Fruit fly (Drosophila melanogaster) whole organism, adult: ENCODE data around the gene CG1628.
A peak's percentile ranks its signal among the peaks of the same experiment; 100 is the strongest.

Experiments
- CG11617 ChIP-seq: fragments of 200-800 bp; sonication (Bioruptor generic); optimal IDR thresholded peaks from 2 replicates; lab custom pipeline; 2017; ENCODE audit warnings: mild to moderate bottlenecking, missing biosample characterization, missing genetic modification reagents, missing genetic modification characterization
- CG12768 ChIP-seq: fragments of 200-800 bp; sonication (Bioruptor generic); optimal IDR thresholded peaks from 2 replicates; lab custom pipeline; 2017; ENCODE audit warnings: missing biosample characterization, missing genetic modification characterization, mild to moderate bottlenecking, moderate library complexity, missing genetic modification reagents
- CG14711 ChIP-seq: fragments of 200-800 bp; sonication (Bioruptor generic); optimal IDR thresholded peaks from 2 replicates; lab custom pipeline; 2018; ENCODE audit warnings: missing biosample characterization, mild to moderate bottlenecking, missing genetic modification characterization, moderate library complexity
- CG1620 ChIP-seq: fragments of 200-800 bp; sonication (Bioruptor generic); optimal IDR thresholded peaks from 2 replicates; lab custom pipeline; 2016; ENCODE audit warnings: missing biosample characterization, missing genetic modification characterization
- CG33017 ChIP-seq: fragments of 200-800 bp; sonication (Bioruptor generic); optimal IDR thresholded peaks from 2 replicates; lab custom pipeline; 2018; ENCODE audit warnings: missing biosample characterization, mild to moderate bottlenecking, missing genetic modification characterization, moderate library complexity
- CG5204 ChIP-seq: fragments of 200-800 bp; sonication (Bioruptor generic); optimal IDR thresholded peaks from 2 replicates; lab custom pipeline; 2016; ENCODE audit warnings: missing biosample characterization, missing genetic modification characterization
- CG7045 ChIP-seq: fragments of 200-800 bp; sonication (Bioruptor generic); optimal IDR thresholded peaks from 2 replicates; lab custom pipeline; 2017; ENCODE audit warnings: missing biosample characterization, mild to moderate bottlenecking, missing genetic modification characterization
- CG7101 ChIP-seq: fragments of 200-800 bp; sonication (Bioruptor generic); optimal IDR thresholded peaks from 2 replicates; lab custom pipeline; 2018; ENCODE audit warnings: missing biosample characterization, mild to moderate bottlenecking, missing genetic modification characterization, moderate library complexity
- Clk ChIP-seq: fragments of 200-800 bp; sonication (Bioruptor generic); optimal IDR thresholded peaks from 2 replicates; lab custom pipeline; 2017; ENCODE audit warnings: missing biosample characterization, missing genetic modification characterization
- Crg-1 ChIP-seq: fragments of 200-800 bp; sonication (Bioruptor generic); optimal IDR thresholded peaks from 2 replicates; lab custom pipeline; 2016; ENCODE audit warnings: missing biosample characterization, missing genetic modification characterization
- Hr96 ChIP-seq: fragments of 200-800 bp; sonication (Bioruptor generic); optimal IDR thresholded peaks from 2 replicates; lab custom pipeline; 2016; ENCODE audit warnings: missing biosample characterization, missing genetic modification characterization
- Mnt ChIP-seq: fragments of 200-800 bp; sonication (Bioruptor generic); optimal IDR thresholded peaks from 2 replicates; lab custom pipeline; 2016; ENCODE audit warnings: missing biosample characterization, mild to moderate bottlenecking, missing genetic modification characterization
- bab1 ChIP-seq: fragments of 200-800 bp; sonication (Bioruptor generic); optimal IDR thresholded peaks from 3 replicates; lab custom pipeline; 2019; ENCODE audit warnings: missing biosample characterization, mild to moderate bottlenecking, missing genetic modification characterization, moderate library complexity
- cic ChIP-seq: fragments of 200-800 bp; sonication (Bioruptor generic); optimal IDR thresholded peaks from 2 replicates; lab custom pipeline; 2017; ENCODE audit warnings: missing biosample characterization, mild to moderate bottlenecking, missing genetic modification characterization, moderate library complexity
- cnc ChIP-seq, 2 experiments: fragments of >200 bp; optimal IDR thresholded peaks; 2 replicates each; lab custom pipeline; 2017
- kay ChIP-seq: fragments of 200-800 bp; sonication (Bioruptor generic); peaks from one replicate; lab custom pipeline; 2016; ENCODE audit warnings: missing biosample characterization, missing genetic modification characterization, borderline replicate concordance
- ovo ChIP-seq: fragments of 200-800 bp; sonication (Bioruptor generic); optimal IDR thresholded peaks from 2 replicates; lab custom pipeline; 2016; ENCODE audit warnings: missing biosample characterization, missing genetic modification characterization
- pad ChIP-seq: fragments of 200-800 bp; sonication (Bioruptor generic); optimal IDR thresholded peaks from 3 replicates; lab custom pipeline; 2017; ENCODE audit warnings: missing biosample characterization, missing genetic modification characterization, mild to moderate bottlenecking, moderate library complexity, missing genetic modification reagents
- tj ChIP-seq: fragments of 200-800 bp; sonication (Bioruptor generic); optimal IDR thresholded peaks from 3 replicates; lab custom pipeline; 2017; ENCODE audit warnings: missing biosample characterization, mild to moderate bottlenecking, missing genetic modification characterization, moderate library complexity
- toe ChIP-seq: fragments of 200-800 bp; sonication (Bioruptor generic); optimal IDR thresholded peaks from 2 replicates; lab custom pipeline; 2016; ENCODE audit warnings: missing biosample characterization, missing genetic modification characterization

Gene CG1628

DNA sequence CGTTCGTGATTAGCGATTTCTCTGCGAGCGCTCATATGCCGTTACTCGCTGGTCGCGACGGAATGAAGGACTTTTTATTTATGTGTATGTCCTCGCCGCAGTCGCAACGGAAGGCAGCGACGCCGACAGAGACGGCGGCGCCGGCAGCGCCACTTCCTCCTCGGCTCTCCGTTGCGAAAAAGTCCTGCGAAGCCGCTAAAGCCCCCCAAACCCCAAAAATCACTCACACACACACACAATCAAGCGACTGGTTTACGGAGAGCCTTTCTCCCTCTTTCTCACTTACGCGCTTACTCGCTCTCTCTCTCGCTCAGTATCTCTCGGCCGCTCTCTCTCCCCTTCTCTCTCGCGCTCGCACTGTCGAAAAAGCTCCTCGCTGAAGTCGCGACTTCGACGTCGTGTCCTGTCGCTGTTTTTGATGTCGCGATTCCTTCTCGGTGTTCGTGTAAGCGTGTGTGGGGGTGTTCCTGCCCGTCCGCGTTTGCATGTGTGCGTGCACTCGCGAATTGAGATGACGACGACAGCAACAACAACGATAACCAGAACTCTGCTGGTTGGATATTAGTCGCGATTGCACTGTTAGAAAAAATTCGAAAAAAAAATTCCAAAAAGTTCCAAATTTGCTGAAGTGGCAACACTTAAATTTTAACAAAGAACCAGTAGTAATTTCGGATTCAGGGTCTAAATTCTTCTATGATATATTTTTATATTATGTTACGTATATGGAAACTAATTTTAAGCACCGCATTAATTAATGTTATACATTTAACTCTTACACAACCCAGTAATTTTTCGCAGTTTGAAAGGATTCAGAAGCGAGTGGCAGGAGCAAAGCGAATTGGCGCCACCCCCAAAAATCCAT lies 17.9 kb upstream of the CG1628 start, which contains the start of gene CG43347:
Gene CG43347, minus strand, starts transcription at position 47 of the 862 bp plus-strand sequence.
- TF ChIP-seq CG7045 (peak; percentile 63), toe (GFP tag; lab: Kevin White, UChicago) (peak; percentile 44), kay (GFP tag; lab: Kevin White, UChicago) (no peak), Clk (GFP tag; lab: Kevin White, UChicago) (peak; percentile 63), Mnt (no peak), CG7101 (tag; lab: Kevin White, UChicago) (peak; percentile 73), cnc (optimal IDR thresholded peaks at IDR 0.05; lab: Kevin White, UChicago) (no peak), CG5204 (GFP tag; lab: Kevin White, UChicago) (peak; percentile 59), pad (GFP tag; lab: Kevin White, UChicago) (peak; percentile 45), CG11617 (peak; percentile 57), CG33017 (tag; lab: Kevin White, UChicago) (peak; percentile 55), tj (peak; percentile 18), CG12768 (GFP tag; lab: Kevin White, UChicago) (peak; percentile 62), Hr96 (GFP tag; lab: Kevin White, UChicago) (peak; percentile 64), CG1620 (GFP tag; lab: Kevin White, UChicago) (no peak), CG14711 (tag; lab: Kevin White, UChicago) (peak; percentile 41)

DNA sequence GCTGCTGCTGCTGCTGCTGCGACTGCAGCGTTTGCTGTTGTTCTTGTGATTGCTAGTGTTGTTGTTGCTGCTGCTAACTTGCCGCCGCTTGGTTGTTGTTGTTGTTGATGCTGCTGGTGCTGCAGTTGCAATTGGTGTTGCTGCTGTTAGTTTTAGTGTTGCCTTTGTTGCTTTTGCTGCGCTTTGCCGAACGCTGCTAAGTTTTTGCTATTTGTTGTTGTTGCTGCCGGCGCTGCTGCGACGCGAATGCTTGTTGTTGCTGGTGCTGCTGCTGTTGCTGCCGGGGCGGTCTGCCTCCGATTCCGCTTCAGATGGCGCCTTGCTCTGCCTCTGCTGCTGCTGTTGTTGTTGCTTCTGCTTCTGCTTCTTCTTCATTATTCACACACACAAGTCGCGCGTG lies 16.0 kb upstream of the CG1628 start:
- no peak for TF ChIP-seq CG5204 (GFP tag; lab: Kevin White, UChicago)
- TF ChIP-seq CG33017 (tag; lab: Kevin White, UChicago) = no peak
- no peak for TF ChIP-seq cic
- TF ChIP-seq toe (GFP tag; lab: Kevin White, UChicago) = no peak
- no peak for TF ChIP-seq Clk (GFP tag; lab: Kevin White, UChicago)
- no peak for TF ChIP-seq Mnt
- TF ChIP-seq Crg-1 (GFP tag; lab: Kevin White, UChicago) = no peak
- no peak for TF ChIP-seq ovo (GFP tag; lab: Kevin White, UChicago)
- no peak for TF ChIP-seq CG7101 (tag; lab: Kevin White, UChicago)
- no peak for TF ChIP-seq CG14711 (tag; lab: Kevin White, UChicago)
- no peak for TF ChIP-seq tj
- TF ChIP-seq bab1 (GFP tag; lab: Kevin White, UChicago) = no peak
- no peak for TF ChIP-seq CG12768 (GFP tag; lab: Kevin White, UChicago)
- TF ChIP-seq Hr96 (GFP tag; lab: Kevin White, UChicago) = no peak
- TF ChIP-seq CG7045 = no peak
- no peak for TF ChIP-seq CG1620 (GFP tag; lab: Kevin White, UChicago)
- TF ChIP-seq pad (GFP tag; lab: Kevin White, UChicago) = no peak
- no peak for TF ChIP-seq cnc (optimal IDR thresholded peaks at IDR 0.05; lab: Kevin White, UChicago)

dm6 chrX:10615215-10615614 lies 12.7 kb upstream of the CG1628 start:
- TF ChIP-seq toe (GFP tag; lab: Kevin White, UChicago) = peak; percentile 0
- TF ChIP-seq cnc (optimal IDR thresholded peaks at IDR 0.05; lab: Kevin White, UChicago) = no peak
- TF ChIP-seq CG5204 (GFP tag; lab: Kevin White, UChicago) = peak; percentile 57
- TF ChIP-seq CG7045 = peak; percentile 22
- TF ChIP-seq Crg-1 (GFP tag; lab: Kevin White, UChicago) = no peak
- TF ChIP-seq tj = no peak

- TF ChIP-seq CG7045 = no peak
- no peak for TF ChIP-seq CG12768 (GFP tag; lab: Kevin White, UChicago)
- TF ChIP-seq cnc (optimal IDR thresholded peaks at IDR 0.05; lab: Kevin White, UChicago) = no peak
- TF ChIP-seq CG5204 (GFP tag; lab: Kevin White, UChicago) = no peak
- TF ChIP-seq kay (GFP tag; lab: Kevin White, UChicago) = no peak
- TF ChIP-seq Clk (GFP tag; lab: Kevin White, UChicago) = no peak
- no peak for TF ChIP-seq ovo (GFP tag; lab: Kevin White, UChicago)
- TF ChIP-seq tj = no peak
- no peak for TF ChIP-seq toe (GFP tag; lab: Kevin White, UChicago)
These were observed 11.1 kb upstream of the CG1628 start for dm6 chrX:10613568-10613967.

dm6 chrX:10607629-10608028 lies 5.1 kb upstream of the CG1628 start:
- TF ChIP-seq ovo (GFP tag; lab: Kevin White, UChicago) (no peak), Clk (GFP tag; lab: Kevin White, UChicago) (no peak), CG12768 (GFP tag; lab: Kevin White, UChicago) (no peak), Mnt (no peak), kay (GFP tag; lab: Kevin White, UChicago) (no peak), bab1 (GFP tag; lab: Kevin White, UChicago) (no peak), Hr96 (GFP tag; lab: Kevin White, UChicago) (no peak), CG11617 (no peak)

DNA sequence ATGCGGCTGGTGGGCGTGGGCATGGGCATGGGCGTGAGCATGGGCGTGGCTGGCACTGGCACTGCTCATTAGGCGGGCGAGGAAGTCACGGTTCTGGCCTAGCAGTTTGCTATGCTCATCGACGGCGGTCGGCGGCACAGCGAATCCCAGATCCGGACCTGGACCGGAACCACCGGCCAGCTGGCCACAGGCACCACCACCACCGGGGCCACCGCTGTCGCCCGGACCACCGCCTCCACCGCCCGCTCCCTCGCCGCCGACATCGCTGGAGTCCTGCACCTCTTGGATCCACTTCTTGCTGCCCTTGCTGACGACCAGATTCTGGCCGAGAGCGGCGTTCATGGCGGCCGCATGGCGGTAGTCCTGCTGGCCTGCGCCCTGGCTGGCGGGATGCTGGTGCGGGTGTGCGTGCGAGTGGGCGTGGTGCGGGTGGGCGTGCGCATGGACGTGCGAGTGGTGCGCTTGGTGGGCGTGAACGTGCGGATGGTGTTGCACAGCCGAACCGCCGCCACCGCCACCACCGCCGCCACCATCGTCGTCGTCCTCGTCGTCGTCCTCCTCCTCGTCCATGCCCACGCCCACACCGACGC lies 4.5 kb upstream of the CG1628 start:
- TF ChIP-seq CG12768 (GFP tag; lab: Kevin White, UChicago) (no peak), CG33017 (tag; lab: Kevin White, UChicago) (no peak), cic (no peak), tj (no peak), Clk (GFP tag; lab: Kevin White, UChicago) (no peak), Mnt (no peak), cnc (optimal IDR thresholded peaks at IDR 0.05; lab: Kevin White, UChicago) (no peak), ovo (GFP tag; lab: Kevin White, UChicago) (no peak), toe (GFP tag; lab: Kevin White, UChicago) (no peak), kay (GFP tag; lab: Kevin White, UChicago) (no peak), CG1620 (GFP tag; lab: Kevin White, UChicago) (no peak)
